Worm (Caenorhabditis elegans): Measurements from ENCODE around the gene srb-16.

The srb-16 gene

DNA sequence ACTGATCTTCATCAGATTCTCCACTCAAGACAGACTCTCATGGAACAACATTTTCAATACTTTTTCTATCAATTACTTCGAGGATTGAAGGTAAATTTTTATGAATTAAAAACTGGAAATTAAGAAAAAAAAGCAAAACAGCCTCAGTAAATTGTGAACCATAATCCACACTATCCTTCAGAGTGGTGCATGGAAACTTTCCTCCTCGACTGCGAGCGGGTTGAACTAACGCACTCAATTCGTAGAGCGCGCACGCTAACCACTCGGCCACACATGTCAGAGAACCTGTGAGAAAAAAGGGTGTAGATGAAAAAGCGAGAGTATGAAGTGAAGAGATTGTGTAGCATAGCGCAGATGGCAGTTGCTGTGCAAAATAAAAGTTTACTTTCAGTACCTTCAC is 45.7 kb downstream of the srb-16 start:
- TF ChIP-seq akir-1 (GFP tag; optimal IDR thresholded peaks at IDR 0.05) = peak; percentile 83
- TF ChIP-seq lin-54 (GFP tag; optimal IDR thresholded peaks at IDR 0.05) = peak; percentile 77
- no peak for TF ChIP-seq bed-2 (GFP tag; IDR thresholded peaks at IDR 0.05)
- TF ChIP-seq chd-7 (tag; optimal IDR thresholded peaks at IDR 0.05) = peak; percentile 91
- peak; percentile 80 for TF ChIP-seq D2030.7 (GFP tag; IDR thresholded peaks at IDR 0.05)
- peak; percentile 79 for TF ChIP-seq tbx-9 (tag; optimal IDR thresholded peaks at IDR 0.05; ENCODE audit: borderline replicate concordance)
- TF ChIP-seq nhr-90 (tag; optimal IDR thresholded peaks at IDR 0.05) = peak; percentile 97
- TF ChIP-seq bed-1 (GFP tag; IDR thresholded peaks at IDR 0.05) = peak; percentile 87; the same call in 1 of the 2 replicates
- peak; percentile 67; the same call in 1 of the 2 replicates for TF ChIP-seq Y79H2A.3 (GFP tag; conservative IDR thresholded peaks at IDR 0.05)
- peak; percentile 13 for TF ChIP-seq ccch-3 (GFP tag; optimal IDR thresholded peaks at IDR 0.05)
- peak; percentile 95 for TF ChIP-seq mxl-1 (tag; optimal IDR thresholded peaks at IDR 0.05)
- peak; percentile 81 for TF ChIP-seq ztf-18 (tag; optimal IDR thresholded peaks at IDR 0.05)
- 0 out of 2 replicates have a peak, but pooled peaks have one; percentile 57 for TF ChIP-seq egl-18 (GFP tag; IDR thresholded peaks at IDR 0.05)
- no peak for TF ChIP-seq ceh-58 (GFP tag; IDR thresholded peaks at IDR 0.05)
- peak; percentile 58 for TF ChIP-seq nhr-27 (tag; optimal IDR thresholded peaks at IDR 0.05)
- TF ChIP-seq somi-1 (GFP tag; optimal IDR thresholded peaks at IDR 0.05) = peak; percentile 87
- TF ChIP-seq B0019.2 (GFP tag; conservative IDR thresholded peaks at IDR 0.05) = peak; percentile 37; the same call in 1 of the 2 replicates
- TF ChIP-seq lsy-27 (tag; optimal IDR thresholded peaks at IDR 0.05; ENCODE audit: borderline replicate concordance, insufficient read depth) = peak; percentile 60
- peak; percentile 83 for TF ChIP-seq madf-10 (tag; optimal IDR thresholded peaks at IDR 0.05)
- TF ChIP-seq mes-4 (tag; optimal IDR thresholded peaks at IDR 0.05) = peak; percentile 91
- TF ChIP-seq nhr-80 (tag; optimal IDR thresholded peaks at IDR 0.05) = peak; percentile 54
- TF ChIP-seq rpc-1 (optimal IDR thresholded peaks at IDR 0.05) = peak; percentile 99
- TF ChIP-seq rpc-1 (tag; optimal IDR thresholded peaks at IDR 0.05) = peak; percentile 100
- TF ChIP-seq unc-130 (GFP tag; optimal IDR thresholded peaks at IDR 0.05) = peak; percentile 71
- peak; percentile 75 for TF ChIP-seq nhr-179 (tag; optimal IDR thresholded peaks at IDR 0.05)
- no peak for TF ChIP-seq nfya-1 (tag; optimal IDR thresholded peaks at IDR 0.05; ENCODE audit: borderline replicate concordance, insufficient read depth)
- TF ChIP-seq atf-7 (tag; optimal IDR thresholded peaks at IDR 0.05) = peak; percentile 63
- TF ChIP-seq F49E8.2 (tag; optimal IDR thresholded peaks at IDR 0.05; ENCODE audit: insufficient read depth) = peak; percentile 64
- peak; percentile 98 for TF ChIP-seq tbp1 (GFP tag; optimal IDR thresholded peaks at IDR 0.05)
- peak; percentile 62 for TF ChIP-seq K11D2.4 (GFP tag; IDR thresholded peaks at IDR 0.05)
- TF ChIP-seq C17E4.6 (GFP tag; IDR thresholded peaks at IDR 0.05) = peak; percentile 63
- peak; percentile 90; the same call in 1 of the 2 replicates for TF ChIP-seq dox-1 (GFP tag; IDR thresholded peaks at IDR 0.05)
- TF ChIP-seq K12H6.12 (tag; optimal IDR thresholded peaks at IDR 0.05) = peak; percentile 64
- peak; percentile 97 for TF ChIP-seq B0261.1 (tag; optimal IDR thresholded peaks at IDR 0.05)
- no peak for TF ChIP-seq zfh-2 (GFP tag; conservative IDR thresholded peaks at IDR 0.05)
- TF ChIP-seq let-526 (GFP tag; IDR thresholded peaks at IDR 0.05) = peak; percentile 70
- TF ChIP-seq hrde-1 (tag; optimal IDR thresholded peaks at IDR 0.05; ENCODE audit: borderline replicate concordance) = peak; percentile 90
- peak; percentile 96 for TF ChIP-seq lin-26 (GFP tag; IDR thresholded peaks at IDR 0.05)
- TF ChIP-seq aptf-3 (GFP tag; IDR thresholded peaks at IDR 0.05) = 0 out of 2 replicates have a peak, but pooled peaks have one; percentile 58
- peak; percentile 79 for TF ChIP-seq F10E7.11 (tag; optimal IDR thresholded peaks at IDR 0.05)
- TF ChIP-seq madf-3 (GFP tag; IDR thresholded peaks at IDR 0.05) = peak; percentile 81; the same call in 1 of the 2 replicates
- TF ChIP-seq pha-4 (tag; optimal IDR thresholded peaks at IDR 0.05) = no peak
- TF ChIP-seq athp-1 (tag; optimal IDR thresholded peaks at IDR 0.05) = peak; percentile 90
- TF ChIP-seq nhr-120 (GFP tag; IDR thresholded peaks at IDR 0.05) = 0 out of 2 replicates have a peak, but pooled peaks have one; percentile 82
- TF ChIP-seq sea-2 (GFP tag; IDR thresholded peaks at IDR 0.05) = no peak
- no peak for TF ChIP-seq cebp-1 (GFP tag; IDR thresholded peaks at IDR 0.05)
- no peak for TF ChIP-seq cebp-1 (tag; optimal IDR thresholded peaks at IDR 0.05)
- TF ChIP-seq F39B2.1 (GFP tag; IDR thresholded peaks at IDR 0.05) = no peak
